Worm (Caenorhabditis elegans) whole organism, late embryonic: ENCODE results near the gene T04C12.9.

ENCODE experiments used
- C38D4.7 ChIP-seq: fragments of 200-800 bp; sonication (Bioruptor generic); optimal IDR thresholded peaks from 2 replicates; lab custom pipeline; 2018; ENCODE audit warnings: mild to moderate bottlenecking, missing genetic modification characterization, moderate library complexity, missing compliant biosample characterization
- ama-1 ChIP-seq: fragments of 150-350 bp; optimal IDR thresholded peaks from 2 replicates; lab custom pipeline; 2014
- dve-1 ChIP-seq: sonication (generic microtip); optimal IDR thresholded peaks from 2 replicates; lab custom pipeline; 2017; ENCODE audit warnings: antibody characterized with exemption, mild to moderate bottlenecking, missing genetic modification characterization, missing compliant biosample characterization
- elt-4 ChIP-seq: sonication (generic microtip); optimal IDR thresholded peaks from 2 replicates; lab custom pipeline; 2016; ENCODE audit warnings: missing genetic modification characterization, missing compliant biosample characterization
- fkh-10 ChIP-seq: fragments of 150-350 bp; optimal IDR thresholded peaks from 2 replicates; lab custom pipeline; 2014; ENCODE audit warnings: missing biosample characterization, missing genetic modification reagents, missing genetic modification characterization
- mec-3 ChIP-seq: sonication (generic microtip); optimal IDR thresholded peaks from 2 replicates; lab custom pipeline; 2016; ENCODE audit warnings: borderline replicate concordance, missing genetic modification characterization, missing compliant biosample characterization
- pha-4 ChIP-seq: fragments of 150-350 bp; optimal IDR thresholded peaks from 2 replicates; lab custom pipeline; 2018; ENCODE audit warnings: missing biosample characterization, missing genetic modification reagents, missing genetic modification characterization

DNA sequence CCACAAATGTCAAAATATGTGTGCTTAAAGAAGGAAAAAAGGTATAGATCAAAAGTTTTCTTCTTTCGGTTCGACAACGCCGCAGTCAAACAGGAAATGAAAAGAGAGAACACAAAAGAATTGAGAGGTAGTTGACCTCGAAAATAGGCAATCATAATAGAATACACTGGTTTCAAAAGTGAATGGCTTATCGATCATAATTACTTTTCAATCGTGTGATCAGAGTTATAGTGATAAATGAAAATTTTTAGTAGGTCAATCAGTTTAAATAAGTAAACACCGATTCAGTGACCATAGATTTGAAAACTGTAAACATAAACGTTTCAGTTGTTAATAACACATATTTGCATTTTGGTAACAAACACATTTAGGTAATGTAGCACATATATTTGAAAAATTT is 7.4 kb upstream of the T04C12.9 start:
- TF ChIP-seq mec-3 (tag; lab: Kevin White, UChicago) (no peak), elt-4 (tag; lab: Kevin White, UChicago) (no peak), fkh-10 (GFP tag; lab: Kevin White, UChicago) (no peak), pha-4 (no peak), C38D4.7 (GFP tag; lab: Kevin White, UChicago) (no peak), dve-1 (tag; lab: Kevin White, UChicago) (no peak), ama-1 (lab: Kevin White, UChicago) (no peak)
